Fruit fly (Drosophila melanogaster) whole organism, embryonic: ENCODE measurements around the gene CG6094.

Experiments
- CG15601 ChIP-seq: fragments of 200-800 bp; sonication (Bioruptor generic); optimal IDR thresholded peaks from 3 replicates; lab custom pipeline; 2019; ENCODE audit warnings: missing biosample characterization, mild to moderate bottlenecking, missing genetic modification characterization, moderate library complexity
- Mad ChIP-seq: fragments of 200-800 bp; sonication (Bioruptor generic); optimal IDR thresholded peaks from 2 replicates; lab custom pipeline; 2016; ENCODE audit warnings: missing biosample characterization, missing genetic modification characterization
- dmrt11E ChIP-seq: fragments of 200-800 bp; sonication (Bioruptor generic); optimal IDR thresholded peaks from 3 replicates; lab custom pipeline; 2018; ENCODE audit warnings: missing biosample characterization, mild to moderate bottlenecking, missing genetic modification characterization, moderate library complexity

DNA sequence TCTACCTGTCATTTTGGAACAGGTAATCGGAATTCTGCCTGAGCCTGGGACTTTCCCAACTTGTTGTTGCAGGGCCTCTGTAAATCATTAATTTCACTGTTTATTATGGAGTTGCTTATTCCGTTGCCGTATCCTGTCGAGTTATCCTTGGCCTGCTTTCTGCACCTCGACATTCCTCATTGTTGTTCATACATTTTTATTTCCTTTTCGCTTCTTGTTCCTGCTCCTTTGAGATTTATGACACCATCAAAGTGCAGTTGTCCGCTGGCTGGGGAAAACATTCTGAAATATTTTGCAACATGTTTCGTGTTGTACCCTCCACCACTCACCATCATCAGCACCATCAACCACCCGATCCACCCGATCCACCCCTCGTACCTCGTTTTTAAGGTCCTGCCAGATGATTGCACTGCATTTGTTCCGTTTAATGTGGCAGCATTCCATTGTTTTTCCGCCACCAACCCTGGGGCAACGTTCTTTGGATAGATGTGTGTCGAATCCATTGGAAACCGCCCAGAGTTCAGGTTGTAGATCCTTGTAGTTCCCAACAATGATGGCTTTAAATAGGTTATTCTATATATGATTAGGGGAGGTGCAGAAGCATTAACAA lies 42.0 kb downstream of the CG6094 start:
- TF ChIP-seq Mad: no peak
- TF ChIP-seq dmrt11E (tag; lab: Kevin White, UChicago): no peak
- no peak for TF ChIP-seq CG15601 (tag; lab: Kevin White, UChicago)
